Fruit fly (Drosophila melanogaster): ENCODE measurements around the gene cDIP.

The cDIP gene

dm6 chr3R:21199953-21200368, 39.1 kb upstream of the cDIP start (continued):
- TF ChIP-seq sug (tag; optimal IDR thresholded peaks at IDR 0.05) (no peak), CG17186 (GFP tag; optimal IDR thresholded peaks at IDR 0.05) (no peak), CG17829 (tag; optimal IDR thresholded peaks at IDR 0.05) (peak; percentile 23), CG8924 (tag; optimal IDR thresholded peaks at IDR 0.05) (no peak), Kr (GFP tag; optimal IDR thresholded peaks at IDR 0.05) (no peak), Xrp1 (GFP tag; IDR thresholded peaks at IDR 0.05) (peak; percentile 61; the same call in 1 of the 2 replicates), CG7786 (GFP tag; optimal IDR thresholded peaks at IDR 0.05) (no peak), grn (GFP tag; optimal IDR thresholded peaks at IDR 0.05) (no peak), CG18262 (tag; optimal IDR thresholded peaks at IDR 0.05) (peak; percentile 59), her (GFP tag; optimal IDR thresholded peaks at IDR 0.05) (peak; percentile 30), Nf-YA (GFP tag; IDR thresholded peaks at IDR 0.05) (no peak), lab (GFP tag; optimal IDR thresholded peaks at IDR 0.05) (no peak), otp (GFP tag; IDR thresholded peaks at IDR 0.05) (no peak), salm (tag; optimal IDR thresholded peaks at IDR 0.05) (no peak), CG10543 (GFP tag; optimal IDR thresholded peaks at IDR 0.05) (no peak), ftz-f1 (GFP tag; optimal IDR thresholded peaks at IDR 0.05) (peak; percentile 33), danr (GFP tag; IDR thresholded peaks at IDR 0.05) (no peak), Rfx (GFP tag; IDR thresholded peaks at IDR 0.05) (no peak), CG8388 (GFP tag; optimal IDR thresholded peaks at IDR 0.05) (peak; percentile 25), CG6654 (GFP tag; optimal IDR thresholded peaks at IDR 0.05) (no peak), sima (GFP tag; optimal IDR thresholded peaks at IDR 0.05) (no peak), YL-1 (GFP tag; optimal IDR thresholded peaks at IDR 0.05) (no peak), aop (GFP tag; IDR thresholded peaks at IDR 0.05) (no peak), usp (GFP tag; optimal IDR thresholded peaks at IDR 0.05) (no peak), CG7372 (GFP tag; IDR thresholded peaks at IDR 0.05) (no peak), ranshi (GFP tag; IDR thresholded peaks at IDR 0.05) (0 out of 2 replicates have a peak, but pooled peaks have one; percentile 15), ems (GFP tag; optimal IDR thresholded peaks at IDR 0.05) (no peak), Dek (tag; optimal IDR thresholded peaks at IDR 0.05) (no peak), Myb (GFP tag; optimal IDR thresholded peaks at IDR 0.05) (no peak), chinmo (GFP tag; IDR thresholded peaks at IDR 0.05; ENCODE audit: partially characterized antibody) (no peak), fd3F (GFP tag; optimal IDR thresholded peaks at IDR 0.05) (no peak), CG13775 (GFP tag; optimal IDR thresholded peaks at IDR 0.05) (peak; percentile 28), CG18476 (GFP tag; optimal IDR thresholded peaks at IDR 0.05) (peak; percentile 29), chm (GFP tag; IDR thresholded peaks at IDR 0.05) (no peak), bab2 (GFP tag; optimal IDR thresholded peaks at IDR 0.05) (peak; percentile 28), CG6813 (GFP tag; optimal IDR thresholded peaks at IDR 0.05) (no peak), Mad (GFP tag; optimal IDR thresholded peaks at IDR 0.05) (no peak), so (GFP tag; IDR thresholded peaks at IDR 0.05) (no peak), CG43689 (GFP tag; IDR thresholded peaks at IDR 0.05) (no peak), Jarid2 (GFP tag; optimal IDR thresholded peaks at IDR 0.05) (no peak), odd (GFP tag; optimal IDR thresholded peaks at IDR 0.05) (no peak), gcm2 (GFP tag; optimal IDR thresholded peaks at IDR 0.05) (no peak), dan (GFP tag; IDR thresholded peaks at IDR 0.05) (no peak), Atf6 (GFP tag; IDR thresholded peaks at IDR 0.05) (no peak), CG5245 (GFP tag; optimal IDR thresholded peaks at IDR 0.05) (no peak), CG2199 (GFP tag; IDR thresholded peaks at IDR 0.05) (0 out of 3 replicates have a peak, but pooled peaks have one; percentile 62), CG2712 (tag; optimal IDR thresholded peaks at IDR 0.05) (peak; percentile 46), CG1024 (GFP tag; IDR thresholded peaks at IDR 0.05) (no peak), CG17328 (GFP tag; IDR thresholded peaks at IDR 0.05) (peak; percentile 39; the same call in 1 of the 2 replicates), CrebB (tag; optimal IDR thresholded peaks at IDR 0.05) (no peak), CG17612 (GFP tag; IDR thresholded peaks at IDR 0.05) (no peak), CG8944 (GFP tag; optimal IDR thresholded peaks at IDR 0.05) (no peak), CG11504 (tag; optimal IDR thresholded peaks at IDR 0.05) (peak; percentile 31)

Data from whole organism, embryonic.